Worm (Caenorhabditis elegans) whole organism, early embryonic: ENCODE data around the gene F56H9.6.

ENCODE experiments used
- ama-1 ChIP-seq: fragments of 150-350 bp; optimal IDR thresholded peaks from 2 replicates; lab custom pipeline; 2014
- ets-7 ChIP-seq: sonication (generic microtip); optimal IDR thresholded peaks from 2 replicates; lab custom pipeline; 2016; ENCODE audit warnings: missing genotype, missing genetic modification characterization, missing compliant biosample characterization
- flt-1 ChIP-seq: fragments of 200-800 bp; sonication (Bioruptor generic); IDR thresholded peaks from 2 replicates; pipeline ENCODE4 v1.3.6; 2022; ENCODE audit warnings: missing genetic modification characterization, missing compliant biosample characterization

DNA sequence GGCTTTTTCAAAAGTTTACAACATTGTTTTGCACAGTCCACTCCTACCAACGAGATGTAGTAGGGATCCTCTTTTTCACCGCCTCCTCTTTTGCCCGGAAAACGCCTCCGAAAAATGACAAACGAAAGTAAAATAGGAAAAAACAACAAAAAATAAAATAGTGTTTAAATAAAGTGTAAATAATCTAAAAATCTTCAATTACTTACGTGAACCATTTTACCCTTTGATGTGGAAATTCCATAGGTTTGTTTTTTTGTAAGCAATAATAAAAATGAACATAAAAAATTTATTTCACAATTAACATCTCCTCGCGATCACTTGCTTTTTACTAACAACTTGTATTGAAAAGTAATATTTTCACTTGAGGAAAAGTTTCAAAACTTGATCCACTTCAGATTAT lies 41.6 kb downstream of the F56H9.6 start, which contains the start of gene C14C10.1:
- TF ChIP-seq ama-1 (lab: Kevin White, UChicago) (no peak), ets-7 (no peak), flt-1 (GFP tag; lab: Robert Waterston, UW) (no peak)
